Fruit fly (Drosophila melanogaster) whole organism, embryonic: ENCODE measurements around the gene CG15196.

Experiments used
- ATbp ChIP-seq: fragments of 200-800 bp; sonication (Bioruptor generic); optimal IDR thresholded peaks from 2 replicates; lab custom pipeline; 2017; ENCODE audit warnings: missing biosample characterization, mild to moderate bottlenecking, missing genetic modification characterization, missing genetic modification reagents
- BEAF-32 ChIP-seq: fragments of 200-800 bp; sonication (Bioruptor generic); optimal IDR thresholded peaks from 3 replicates; lab custom pipeline; 2017; ENCODE audit warnings: missing biosample characterization, missing genetic modification characterization, mild to moderate bottlenecking, moderate library complexity, missing genetic modification reagents
- CG12104 ChIP-seq: fragments of 200-800 bp; sonication (Bioruptor generic); optimal IDR thresholded peaks from 3 replicates; lab custom pipeline; 2016; ENCODE audit warnings: missing biosample characterization, missing genetic modification characterization
- CG12391 ChIP-seq: fragments of 200-800 bp; sonication (Bioruptor generic); optimal IDR thresholded peaks from 3 replicates; lab custom pipeline; 2018; ENCODE audit warnings: missing biosample characterization, mild to moderate bottlenecking, missing genetic modification characterization, moderate library complexity
- CG12769 ChIP-seq: fragments of 200-800 bp; sonication (Bioruptor generic); optimal IDR thresholded peaks from 2 replicates; lab custom pipeline; 2019; ENCODE audit warnings: missing biosample characterization, mild to moderate bottlenecking, missing genetic modification characterization, moderate library complexity
- CG12942 ChIP-seq: fragments of 200-800 bp; sonication (Bioruptor generic); optimal IDR thresholded peaks from 3 replicates; lab custom pipeline; 2016; ENCODE audit warnings: missing biosample characterization, missing genetic modification characterization
- CG13296 ChIP-seq: fragments of 200-800 bp; sonication (Bioruptor generic); optimal IDR thresholded peaks from 3 replicates; lab custom pipeline; 2018; ENCODE audit warnings: missing biosample characterization, mild to moderate bottlenecking, missing genetic modification characterization
- CG14965 ChIP-seq: fragments of 200-800 bp; sonication (Bioruptor generic); optimal IDR thresholded peaks from 2 replicates; lab custom pipeline; 2016; ENCODE audit warnings: missing biosample characterization, missing genetic modification characterization, borderline replicate concordance
- CG15269 ChIP-seq: fragments of 200-800 bp; sonication (Bioruptor generic); optimal IDR thresholded peaks from 2 replicates; lab custom pipeline; 2018; ENCODE audit warnings: missing biosample characterization, mild to moderate bottlenecking, missing genetic modification characterization, moderate library complexity
- CG15514 ChIP-seq: fragments of 200-800 bp; sonication (Bioruptor generic); optimal IDR thresholded peaks from 3 replicates; lab custom pipeline; 2017; ENCODE audit warnings: missing biosample characterization, missing genetic modification characterization, mild to moderate bottlenecking, moderate library complexity, missing genetic modification reagents
- CG15601 ChIP-seq: fragments of 200-800 bp; sonication (Bioruptor generic); optimal IDR thresholded peaks from 3 replicates; lab custom pipeline; 2019; ENCODE audit warnings: missing biosample characterization, mild to moderate bottlenecking, missing genetic modification characterization, moderate library complexity
- CG18619 ChIP-seq: fragments of 200-800 bp; sonication (Bioruptor generic); optimal IDR thresholded peaks from 3 replicates; lab custom pipeline; 2017; ENCODE audit warnings: missing biosample characterization, mild to moderate bottlenecking, missing genetic modification characterization
- CG2678 ChIP-seq: fragments of 200-800 bp; sonication (Bioruptor generic); optimal IDR thresholded peaks from 3 replicates; lab custom pipeline; 2019; ENCODE audit warnings: missing biosample characterization, mild to moderate bottlenecking, missing genetic modification characterization, moderate library complexity
- CG3407 ChIP-seq: fragments of 200-800 bp; sonication (Bioruptor generic); optimal IDR thresholded peaks from 2 replicates; lab custom pipeline; 2018; ENCODE audit warnings: missing biosample characterization, mild to moderate bottlenecking, missing genetic modification characterization
- CG34224 ChIP-seq: fragments of 200-800 bp; sonication (Bioruptor generic); IDR thresholded peaks from 3 replicates; pipeline ENCODE4 v1.3.6; 2022; ENCODE audit warnings: missing biosample characterization, missing genetic modification characterization; ENCODE audit not compliant: partially characterized antibody
- CG6813 ChIP-seq: fragments of 200-800 bp; sonication (Bioruptor generic); optimal IDR thresholded peaks from 2 replicates; lab custom pipeline; 2017; ENCODE audit warnings: missing biosample characterization, missing genetic modification characterization, mild to moderate bottlenecking, moderate library complexity, missing genetic modification reagents
- CG7556 ChIP-seq: fragments of 200-800 bp; sonication (Bioruptor generic); optimal IDR thresholded peaks from 2 replicates; lab custom pipeline; 2017; ENCODE audit warnings: missing biosample characterization, mild to moderate bottlenecking, missing genetic modification characterization
- CG7987 ChIP-seq: fragments of 200-800 bp; sonication (Bioruptor generic); optimal IDR thresholded peaks from 2 replicates; lab custom pipeline; 2018; ENCODE audit warnings: missing biosample characterization, mild to moderate bottlenecking, missing genetic modification characterization, moderate library complexity
- CG8290 ChIP-seq, 3 experiments: fragments of 200-800 bp; sonication (Bioruptor generic); optimal IDR thresholded peaks; 2 replicates each; lab custom pipeline; 2016 to 2019; ENCODE audit warnings: missing biosample characterization in 3 of 3, missing genetic modification characterization in 3 of 3, mild to moderate bottlenecking in 2 of 3, moderate library complexity in 1 of 3
- CG8388 ChIP-seq: fragments of 200-800 bp; sonication (Bioruptor generic); optimal IDR thresholded peaks from 2 replicates; lab custom pipeline; 2019; ENCODE audit warnings: missing biosample characterization, mild to moderate bottlenecking, missing genetic modification characterization, moderate library complexity
- Deaf1 ChIP-seq: fragments of 200-800 bp; optimal IDR thresholded peaks from 3 replicates; lab custom pipeline; 2019; ENCODE audit warnings: missing biosample characterization, mild to moderate bottlenecking, missing genetic modification characterization, moderate library complexity
- Doc3 ChIP-seq: fragments of 200-800 bp; sonication (Bioruptor generic); IDR thresholded peaks from 3 replicates; pipeline ENCODE4 v1.3.6; 2022; ENCODE audit warnings: missing biosample characterization, missing genetic modification characterization; ENCODE audit not compliant: partially characterized antibody
- Eip74EF ChIP-seq, 2 experiments: fragments of 200-800 bp in 1 of 2; fragments of >200 bp in 1 of 2; sonication (Bioruptor generic) in 1 of 2; optimal IDR thresholded peaks; 2 replicates each; lab custom pipeline; 2017 to 2019; ENCODE audit warnings: missing biosample characterization in 2 of 2, missing genetic modification characterization in 2 of 2, mild to moderate bottlenecking in 1 of 2, moderate library complexity in 1 of 2
- Fer1 ChIP-seq: fragments of 200-800 bp; sonication (Bioruptor generic); optimal IDR thresholded peaks from 2 replicates; lab custom pipeline; 2017; ENCODE audit warnings: missing biosample characterization, mild to moderate bottlenecking, missing genetic modification characterization
- Fer3 ChIP-seq: fragments of 200-800 bp; sonication (Bioruptor generic); optimal IDR thresholded peaks from 2 replicates; lab custom pipeline; 2018; ENCODE audit warnings: missing biosample characterization, mild to moderate bottlenecking, missing genetic modification characterization, moderate library complexity
- Hmr ChIP-seq: fragments of 200-800 bp; sonication (Bioruptor generic); optimal IDR thresholded peaks from 3 replicates; lab custom pipeline; 2017; ENCODE audit warnings: mild to moderate bottlenecking, missing biosample characterization, missing genetic modification reagents, missing genetic modification characterization
- Lhr ChIP-seq: fragments of 200-800 bp; sonication (Bioruptor generic); optimal IDR thresholded peaks from 3 replicates; lab custom pipeline; 2017; ENCODE audit warnings: mild to moderate bottlenecking, missing biosample characterization, missing genetic modification reagents, missing genetic modification characterization
- MESR4 ChIP-seq: fragments of 200-800 bp; sonication (Bioruptor generic); optimal IDR thresholded peaks from 2 replicates; lab custom pipeline; 2018; ENCODE audit warnings: missing biosample characterization, mild to moderate bottlenecking, missing genetic modification characterization, moderate library complexity
- Med ChIP-seq: fragments of 200-800 bp; sonication (Bioruptor generic); peaks from one replicate; lab custom pipeline; 2016; ENCODE audit warnings: missing biosample characterization, missing genetic modification characterization, mild to moderate bottlenecking, inconsistent platforms, moderate library complexity
- NFAT ChIP-seq: fragments of 200-800 bp; sonication (Bioruptor generic); IDR thresholded peaks from 2 replicates; pipeline ENCODE4 v1.3.6; 2022; ENCODE audit warnings: missing biosample characterization, missing genetic modification characterization
- Nf-YB ChIP-seq: fragments of 200-800 bp; sonication (Bioruptor generic); optimal IDR thresholded peaks from 3 replicates; lab custom pipeline; 2019; ENCODE audit warnings: missing biosample characterization, mild to moderate bottlenecking, missing genetic modification characterization, moderate library complexity
- PHDP ChIP-seq: fragments of 200-800 bp; sonication (Bioruptor generic); optimal IDR thresholded peaks from 3 replicates; lab custom pipeline; 2018; ENCODE audit warnings: missing biosample characterization, mild to moderate bottlenecking, missing genetic modification characterization, moderate library complexity
- Ptx1 ChIP-seq: fragments of 200-800 bp; sonication (Bioruptor generic); IDR thresholded peaks from 2 replicates; pipeline ENCODE4 v1.3.6; 2022; ENCODE audit warnings: missing biosample characterization, missing genetic modification characterization
- Rfx ChIP-seq: fragments of 200-800 bp; sonication (Bioruptor generic); IDR thresholded peaks from 2 replicates; pipeline ENCODE4 v1.3.6; 2022; ENCODE audit warnings: missing biosample characterization, missing genetic modification characterization
- Sin3A ChIP-seq: fragments of >200 bp; optimal IDR thresholded peaks from 2 replicates; lab custom pipeline; 2018
- Trl ChIP-seq, 3 experiments: fragments of >200 bp in 2 of 3; fragments of 200-800 bp in 1 of 3; sonication (Bioruptor generic) in 1 of 3; optimal IDR thresholded peaks; 2 replicates in 1 of 3; 3 replicates in 2 of 3; lab custom pipeline; 2016 to 2017; ENCODE audit warnings: missing biosample characterization in 1 of 3, missing genetic modification characterization in 1 of 3
- ash1 ChIP-seq: fragments of 200-800 bp; sonication (Bioruptor generic); optimal IDR thresholded peaks from 2 replicates; lab custom pipeline; 2018; ENCODE audit warnings: missing biosample characterization, mild to moderate bottlenecking, missing genetic modification characterization
- chinmo ChIP-seq: fragments of 200-800 bp; sonication (Bioruptor generic); IDR thresholded peaks from 4 replicates; pipeline ENCODE4 v1.3.6; 2022; ENCODE audit warnings: missing biosample characterization, missing genetic modification characterization; ENCODE audit not compliant: partially characterized antibody
- crol ChIP-seq: fragments of 200-800 bp; sonication (Bioruptor generic); IDR thresholded peaks from 2 replicates; pipeline ENCODE4 v1.3.6; 2022; ENCODE audit warnings: missing biosample characterization, missing genetic modification characterization
- cwo ChIP-seq: fragments of 200-800 bp; sonication (Bioruptor generic); optimal IDR thresholded peaks from 3 replicates; lab custom pipeline; 2017; ENCODE audit warnings: missing biosample characterization, missing genetic modification characterization, mild to moderate bottlenecking, moderate library complexity, missing genetic modification reagents
- dimm ChIP-seq: fragments of 200-800 bp; sonication (Bioruptor generic); IDR thresholded peaks from 2 replicates; pipeline ENCODE4 v1.3.6; 2022; ENCODE audit warnings: missing biosample characterization, missing genetic modification characterization
- dmrt99B ChIP-seq: fragments of 200-800 bp; sonication (Bioruptor generic); optimal IDR thresholded peaks from 2 replicates; lab custom pipeline; 2018; ENCODE audit warnings: missing biosample characterization, mild to moderate bottlenecking, missing genetic modification characterization, moderate library complexity
- dysf ChIP-seq: fragments of 200-800 bp; sonication (Bioruptor generic); IDR thresholded peaks from 3 replicates; pipeline ENCODE4 v1.3.6; 2022; ENCODE audit warnings: missing biosample characterization, missing genetic modification characterization
- jing ChIP-seq: fragments of 200-800 bp; sonication (Bioruptor generic); optimal IDR thresholded peaks from 2 replicates; lab custom pipeline; 2018; ENCODE audit warnings: missing biosample characterization, mild to moderate bottlenecking, missing genetic modification characterization
- klu ChIP-seq: fragments of 200-800 bp; sonication (Bioruptor generic); IDR thresholded peaks from 2 replicates; pipeline ENCODE4 v1.3.6; 2022; ENCODE audit warnings: missing biosample characterization, missing genetic modification characterization
- lab ChIP-seq: fragments of 200-800 bp; sonication (Bioruptor generic); optimal IDR thresholded peaks from 3 replicates; lab custom pipeline; 2017; ENCODE audit warnings: missing biosample characterization, missing genetic modification characterization, mild to moderate bottlenecking, moderate library complexity, missing genetic modification reagents
- org-1 ChIP-seq: fragments of 200-800 bp; sonication (Bioruptor generic); optimal IDR thresholded peaks from 2 replicates; lab custom pipeline; 2017; ENCODE audit warnings: missing biosample characterization, missing genetic modification characterization
- sima ChIP-seq: fragments of 200-800 bp; sonication (Bioruptor generic); optimal IDR thresholded peaks from 2 replicates; lab custom pipeline; 2016; ENCODE audit warnings: missing biosample characterization, missing genetic modification characterization

Gene CG15196

DNA sequence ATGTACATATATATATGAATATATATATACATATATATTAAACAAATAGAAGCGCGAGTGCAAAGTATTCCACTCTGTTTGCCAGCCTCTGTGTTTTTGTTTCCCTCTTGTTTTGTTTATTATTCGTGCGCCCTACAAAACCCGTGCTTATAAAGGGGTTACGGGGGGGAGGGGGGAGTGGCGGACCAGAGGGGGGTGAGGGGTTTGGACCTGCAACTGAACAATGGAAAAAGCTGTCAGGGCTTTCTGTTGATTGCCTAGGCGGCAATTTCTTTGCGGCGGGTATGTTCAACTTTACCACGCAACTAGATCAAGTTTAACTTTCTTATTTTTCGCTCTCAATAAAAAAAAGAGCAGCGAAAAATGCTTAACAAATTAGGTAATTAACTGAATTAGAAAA, 29.5 kb downstream of the CG15196 start:
- TF ChIP-seq dysf (GFP tag; lab: Robert Waterston, UW) (no peak), Eip74EF (GFP tag; optimal IDR thresholded peaks at IDR 0.05; lab: Kevin White, UChicago) (peak in 1 of 2 experiments; percentile 50), Nf-YB (GFP tag; lab: Kevin White, UChicago) (no peak), klu (GFP tag; lab: Robert Waterston, UW) (no peak), NFAT (GFP tag; lab: Robert Waterston, UW) (no peak), CG12391 (tag; lab: Kevin White, UChicago) (no peak), CG8290 (GFP tag; optimal IDR thresholded peaks at IDR 0.05; lab: Kevin White, UChicago) (no peak), CG8290 (tag; optimal IDR thresholded peaks at IDR 0.05; lab: Kevin White, UChicago) (peak in 1 of 2 experiments; percentile 19), org-1 (GFP tag; lab: Kevin White, UChicago) (no peak), CG15514 (GFP tag; lab: Kevin White, UChicago) (peak; percentile 26), crol (peak; percentile 93), Rfx (GFP tag; lab: Robert Waterston, UW) (0 out of 2 replicates have a peak, but pooled peaks have one; percentile 11), PHDP (tag; lab: Kevin White, UChicago) (peak; percentile 7), CG2678 (tag; lab: Kevin White, UChicago) (peak; percentile 21), sima (GFP tag; lab: Kevin White, UChicago) (no peak), dimm (no peak), Hmr (GFP tag; lab: Kevin White, UChicago) (peak; percentile 23), MESR4 (GFP tag; lab: Kevin White, UChicago) (no peak), Trl (optimal IDR thresholded peaks at IDR 0.05; lab: Kevin White, UChicago) (no peak), Trl (GFP tag; optimal IDR thresholded peaks at IDR 0.05; lab: Kevin White, UChicago) (no peak), cwo (GFP tag; lab: Kevin White, UChicago) (peak; percentile 19), CG12769 (tag; lab: Kevin White, UChicago) (peak; percentile 35), CG6813 (peak; percentile 25), Fer3 (no peak), ash1 (GFP tag; lab: Kevin White, UChicago) (no peak), Ptx1 (no peak), CG13296 (GFP tag; lab: Kevin White, UChicago) (peak; percentile 16), CG12104 (GFP tag; lab: Kevin White, UChicago) (no peak), ATbp (peak; percentile 27), jing (GFP tag; lab: Kevin White, UChicago) (no peak), CG7987 (GFP tag; lab: Kevin White, UChicago) (peak; percentile 20), CG15601 (tag; lab: Kevin White, UChicago) (no peak), CG14965 (GFP tag; lab: Kevin White, UChicago) (no peak), Lhr (GFP tag; lab: Kevin White, UChicago) (no peak), dmrt99B (tag; lab: Kevin White, UChicago) (peak; percentile 5), Med (GFP tag; lab: Kevin White, UChicago) (no peak), Fer1 (GFP tag; lab: Kevin White, UChicago) (peak; percentile 26), CG15269 (tag; lab: Kevin White, UChicago) (peak; percentile 14), Doc3 (GFP tag; lab: Robert Waterston, UW) (no peak), chinmo (GFP tag; lab: Robert Waterston, UW) (0 out of 4 replicates have a peak, but pooled peaks have one; percentile 19), CG12942 (GFP tag; lab: Kevin White, UChicago) (no peak), Sin3A (lab: Kevin White, UChicago) (no peak), CG34224 (no peak), Deaf1 (tag; lab: Kevin White, UChicago) (no peak), CG7556 (GFP tag; lab: Kevin White, UChicago) (no peak), CG8388 (GFP tag; lab: Kevin White, UChicago) (no peak), CG3407 (GFP tag; lab: Kevin White, UChicago) (peak; percentile 19), lab (GFP tag; lab: Kevin White, UChicago) (peak; percentile 33), CG18619 (no peak), BEAF-32 (GFP tag; lab: Kevin White, UChicago) (no peak)
